Worm (Caenorhabditis elegans) whole organism, L2 larva: ENCODE measurements around the gene his-2.
A peak's percentile ranks its signal among the peaks of the same experiment; 100 is the strongest.

ENCODE experiments used
- F13H6.1 ChIP-seq: sonication (generic microtip); optimal IDR thresholded peaks from 2 replicates; lab custom pipeline; 2016; ENCODE audit warnings: missing genetic modification characterization, missing compliant biosample characterization
- R02D3.7 ChIP-seq: fragments of 150-350 bp; optimal IDR thresholded peaks from 2 replicates; lab custom pipeline; 2014; ENCODE audit warnings: missing biosample characterization, missing genetic modification characterization
- Y55F3AM.14 ChIP-seq: fragments of 200-800 bp; sonication (Bioruptor generic); optimal IDR thresholded peaks from 2 replicates; lab custom pipeline; 2018; ENCODE audit warnings: mild to moderate bottlenecking, missing genetic modification characterization, missing compliant biosample characterization
- ZK546.5 ChIP-seq: sonication (generic microtip); optimal IDR thresholded peaks from 2 replicates; lab custom pipeline; 2017; ENCODE audit warnings: missing biosample characterization, missing genetic modification characterization
- alr-1 ChIP-seq: fragments of 150-350 bp; optimal IDR thresholded peaks from 2 replicates; lab custom pipeline; 2014; ENCODE audit warnings: missing biosample characterization, missing genetic modification characterization
- aly-2 ChIP-seq: fragments of 150-350 bp; optimal IDR thresholded peaks from 2 replicates; lab custom pipeline; 2014; ENCODE audit warnings: missing biosample characterization, missing genetic modification characterization
- ceh-16 ChIP-seq: fragments of 150-350 bp; optimal IDR thresholded peaks from 2 replicates; lab custom pipeline; 2014; ENCODE audit warnings: missing biosample characterization, missing genetic modification characterization
- ceh-82 ChIP-seq: fragments of 150-350 bp; optimal IDR thresholded peaks from 2 replicates; lab custom pipeline; 2014; ENCODE audit warnings: missing biosample characterization, missing genetic modification characterization
- crh-2 ChIP-seq: sonication (generic microtip); optimal IDR thresholded peaks from 2 replicates; lab custom pipeline; 2017; ENCODE audit warnings: missing biosample characterization, missing genetic modification characterization
- egl-27 ChIP-seq: sonication (generic microtip); optimal IDR thresholded peaks from 3 replicates; lab custom pipeline; 2017; ENCODE audit warnings: missing biosample characterization, missing genetic modification reagents, missing genetic modification characterization
- elt-1 ChIP-seq: fragments of 150-350 bp; optimal IDR thresholded peaks from 2 replicates; lab custom pipeline; 2014; ENCODE audit warnings: missing biosample characterization, missing genetic modification characterization
- elt-3 ChIP-seq: sonication (generic microtip); optimal IDR thresholded peaks from 2 replicates; lab custom pipeline; 2017; ENCODE audit warnings: missing biosample characterization, missing genetic modification characterization
- fos-1 ChIP-seq: fragments of 150-350 bp; optimal IDR thresholded peaks from 2 replicates; lab custom pipeline; 2014; ENCODE audit warnings: missing biosample characterization, missing genetic modification characterization
- gmeb-1 ChIP-seq: fragments of 150-350 bp; optimal IDR thresholded peaks from 2 replicates; lab custom pipeline; 2014; ENCODE audit warnings: missing biosample characterization, missing genetic modification characterization
- lin-11 ChIP-seq: fragments of 150-350 bp; sonication (generic microtip); optimal IDR thresholded peaks from 2 replicates; lab custom pipeline; 2014; ENCODE audit warnings: missing biosample characterization, missing genetic modification characterization, inconsistent platforms, mixed read lengths
- lin-13 ChIP-seq: fragments of 150-350 bp; optimal IDR thresholded peaks from 2 replicates; lab custom pipeline; 2014; ENCODE audit warnings: missing biosample characterization, missing genetic modification reagents, missing genetic modification characterization
- lin-39 ChIP-seq: fragments of 150-350 bp; optimal IDR thresholded peaks from 2 replicates; lab custom pipeline; 2014; ENCODE audit warnings: missing biosample characterization, missing genetic modification reagents, missing genetic modification characterization
- lsy-2 ChIP-seq, 2 experiments: fragments of 150-350 bp in 1 of 2; sonication (generic microtip) in 1 of 2; optimal IDR thresholded peaks; 2 replicates each; lab custom pipeline; 2014 to 2017; ENCODE audit warnings: missing biosample characterization in 2 of 2, missing genetic modification characterization in 2 of 2
- mab-5 ChIP-seq: fragments of 150-350 bp; optimal IDR thresholded peaks from 2 replicates; lab custom pipeline; 2014; ENCODE audit warnings: missing biosample characterization, missing genetic modification characterization
- mbf-1 ChIP-seq: sonication (generic microtip); optimal IDR thresholded peaks from 2 replicates; lab custom pipeline; 2017; ENCODE audit warnings: missing biosample characterization, missing genetic modification characterization
- mdl-1 ChIP-seq, 2 experiments: fragments of 150-350 bp in 1 of 2; sonication (generic microtip) in 1 of 2; optimal IDR thresholded peaks; 2 replicates each; lab custom pipeline; 2017; ENCODE audit warnings: missing biosample characterization in 2 of 2, missing genetic modification characterization in 2 of 2
- nhr-11 ChIP-seq: fragments of 150-350 bp; optimal IDR thresholded peaks from 2 replicates; lab custom pipeline; 2014; ENCODE audit warnings: missing biosample characterization, missing genetic modification characterization
- nhr-12 ChIP-seq: fragments of 150-350 bp; optimal IDR thresholded peaks from 2 replicates; lab custom pipeline; 2014; ENCODE audit warnings: missing biosample characterization, missing genetic modification characterization
- nhr-129 ChIP-seq: fragments of 150-350 bp; optimal IDR thresholded peaks from 2 replicates; lab custom pipeline; 2014; ENCODE audit warnings: missing biosample characterization, missing genetic modification characterization
- nhr-23 ChIP-seq: fragments of 150-350 bp; optimal IDR thresholded peaks from 2 replicates; lab custom pipeline; 2014; ENCODE audit warnings: missing biosample characterization, missing genetic modification reagents, missing genetic modification characterization
- nhr-237 ChIP-seq: fragments of 150-350 bp; optimal IDR thresholded peaks from 2 replicates; lab custom pipeline; 2014; ENCODE audit warnings: missing biosample characterization, missing genetic modification characterization
- nhr-25 ChIP-seq: fragments of 150-350 bp; sonication (generic microtip); optimal IDR thresholded peaks from 3 replicates; lab custom pipeline; 2014; ENCODE audit warnings: missing biosample characterization, missing genetic modification characterization
- nhr-77 ChIP-seq: fragments of 150-350 bp; optimal IDR thresholded peaks from 2 replicates; lab custom pipeline; 2014; ENCODE audit warnings: missing biosample characterization, missing genetic modification characterization
- peb-1 ChIP-seq: fragments of 150-350 bp; optimal IDR thresholded peaks from 2 replicates; lab custom pipeline; 2014; ENCODE audit warnings: missing biosample characterization, missing genetic modification characterization
- sem-4 ChIP-seq: fragments of 150-350 bp; optimal IDR thresholded peaks from 2 replicates; lab custom pipeline; 2014; ENCODE audit warnings: missing biosample characterization, missing genetic modification reagents, missing genetic modification characterization
- skn-1 ChIP-seq: sonication (generic microtip); optimal IDR thresholded peaks from 2 replicates; lab custom pipeline; 2017; ENCODE audit warnings: missing biosample characterization, missing genetic modification characterization
- sma-3 ChIP-seq: sonication (generic microtip); optimal IDR thresholded peaks from 2 replicates; lab custom pipeline; 2016; ENCODE audit warnings: missing genetic modification reagents, missing genetic modification characterization, missing compliant biosample characterization
- sma-9 ChIP-seq, 2 experiments: fragments of 150-350 bp in 1 of 2; sonication (generic microtip) in 1 of 2; optimal IDR thresholded peaks; 2 replicates each; lab custom pipeline; 2014 to 2016; ENCODE audit warnings: missing genetic modification characterization in 2 of 2, mild to moderate bottlenecking in 1 of 2, missing biosample characterization in 1 of 2, missing compliant biosample characterization in 1 of 2, missing genetic modification reagents in 1 of 2, moderate library complexity in 1 of 2
- unc-39 ChIP-seq: fragments of 150-350 bp; optimal IDR thresholded peaks from 2 replicates; lab custom pipeline; 2014; ENCODE audit warnings: missing biosample characterization, missing genetic modification characterization
- unc-62 ChIP-seq: fragments of 150-350 bp; optimal IDR thresholded peaks from 2 replicates; lab custom pipeline; 2014; ENCODE audit warnings: missing biosample characterization, missing genetic modification reagents, missing genetic modification characterization
- zag-1 ChIP-seq: fragments of 150-350 bp; optimal IDR thresholded peaks from 2 replicates; lab custom pipeline; 2014; ENCODE audit warnings: missing biosample characterization, missing genetic modification characterization
- ztf-1 ChIP-seq: fragments of 200-800 bp; sonication (Bioruptor generic); conservative IDR thresholded peaks from 2 replicates; pipeline ENCODE4 v1.3.6; 2022; ENCODE audit warnings: missing genetic modification characterization, missing compliant biosample characterization
- ztf-4 ChIP-seq: fragments of 150-350 bp; optimal IDR thresholded peaks from 2 replicates; lab custom pipeline; 2014; ENCODE audit warnings: missing biosample characterization, missing genetic modification characterization

Gene his-2

ce11 chrV:16071167-16071566, 29.1 kb upstream of the his-2 start, which contains the start of gene nhr-176:
Gene nhr-176, plus strand, starts transcription at chrV:16071325.
- TF ChIP-seq fos-1 (peak; percentile 9), unc-62 (GFP tag; lab: Kevin White, UChicago) (no peak), ceh-82 (tag; lab: Kevin White, UChicago) (no peak), sma-3 (GFP tag; lab: Kevin White, UChicago) (no peak), alr-1 (tag; lab: Kevin White, UChicago) (no peak)

ce11 chrV:16068938-16069337, 26.9 kb upstream of the his-2 start, which contains the start of gene cyp-35D1:
Gene cyp-35D1, plus strand, starts transcription at chrV:16069238.
- no peak for TF ChIP-seq elt-3
- TF ChIP-seq mbf-1 (tag; lab: Kevin White, UChicago) = no peak
- no peak for TF ChIP-seq gmeb-1 (tag; lab: Kevin White, UChicago)
- TF ChIP-seq ZK546.5 = no peak
- TF ChIP-seq crh-2 (tag; lab: Kevin White, UChicago) = no peak
- TF ChIP-seq lsy-2 (tag; optimal IDR thresholded peaks at IDR 0.05; lab: Kevin White, UChicago) = no peak
- TF ChIP-seq lin-13 (GFP tag; lab: Kevin White, UChicago) = no peak
- TF ChIP-seq lin-39 = no peak
- TF ChIP-seq mdl-1 (tag; optimal IDR thresholded peaks at IDR 0.05; lab: Kevin White, UChicago) = no peak
- TF ChIP-seq nhr-237 (tag; lab: Kevin White, UChicago) = no peak

ce11 chrV:16062788-16063187, 20.7 kb upstream of the his-2 start, which contains the start of gene F14H3.14:
Gene F14H3.14, minus strand, starts transcription at chrV:16062888.
- TF ChIP-seq R02D3.7 (tag; lab: Kevin White, UChicago) (no peak), lin-39 (no peak), aly-2 (tag; lab: Kevin White, UChicago) (no peak), Y55F3AM.14 (no peak), ceh-82 (tag; lab: Kevin White, UChicago) (no peak), nhr-77 (tag; lab: Kevin White, UChicago) (no peak), lin-11 (tag; lab: Kevin White, UChicago) (no peak), mab-5 (tag; lab: Kevin White, UChicago) (no peak), sma-3 (GFP tag; lab: Kevin White, UChicago) (no peak), alr-1 (tag; lab: Kevin White, UChicago) (no peak), egl-27 (tag; lab: Kevin White, UChicago) (no peak), nhr-11 (no peak), sem-4 (no peak), nhr-129 (tag; lab: Kevin White, UChicago) (no peak), zag-1 (tag; lab: Kevin White, UChicago) (no peak)
- TF ChIP-seq, all 48 proteins: peak for 0

- TF ChIP-seq nhr-11 (no peak), peb-1 (tag; lab: Kevin White, UChicago) (no peak), ceh-16 (no peak), nhr-25 (no peak)
These were observed 19.9 kb upstream of the his-2 start, which contains the start of gene fbxa-100 for ce11 chrV:16061993-16062392. Gene fbxa-100, minus strand, starts transcription at chrV:16062093.

ce11 chrV:16060135-16060534, 18.1 kb upstream of the his-2 start, which contains the start of gene F14H3.15:
Gene F14H3.15, minus strand, starts transcription at chrV:16060235.
- TF ChIP-seq ZK546.5 = no peak
- TF ChIP-seq nhr-12 (tag; lab: Kevin White, UChicago) = no peak
- TF ChIP-seq sma-9 (GFP tag; optimal IDR thresholded peaks at IDR 0.05; lab: Kevin White, UChicago) = no peak
- TF ChIP-seq sma-9 (tag; optimal IDR thresholded peaks at IDR 0.05; lab: Kevin White, UChicago) = no peak
- TF ChIP-seq crh-2 (tag; lab: Kevin White, UChicago) = no peak
- TF ChIP-seq nhr-77 (tag; lab: Kevin White, UChicago) = no peak
- TF ChIP-seq elt-1 (tag; lab: Kevin White, UChicago) = no peak
- no peak for TF ChIP-seq nhr-23 (tag; lab: Kevin White, UChicago)
- TF ChIP-seq unc-39 (tag; lab: Kevin White, UChicago) = no peak
- no peak for TF ChIP-seq nhr-25
- TF ChIP-seq mdl-1 (tag; optimal IDR thresholded peaks at IDR 0.05; lab: Kevin White, UChicago) = no peak
- no peak for TF ChIP-seq ztf-4
- TF ChIP-seq ztf-1 = no peak
- TF ChIP-seq ceh-82 (tag; lab: Kevin White, UChicago) = no peak
- TF ChIP-seq F13H6.1 (tag; lab: Kevin White, UChicago) = no peak
- TF ChIP-seq skn-1 (tag; lab: Kevin White, UChicago) = no peak
- TF ChIP-seq nhr-237 (tag; lab: Kevin White, UChicago) = no peak
- no peak for TF ChIP-seq lin-11 (tag; lab: Kevin White, UChicago)
